Worm (Caenorhabditis elegans) whole organism, midembryonic: ENCODE measurements around the gene srx-58.
"Not testable (repeated sequence)": the region's sequence is repeated elsewhere in the genome, so short reads cannot be mapped to it uniquely, and the experiment has no call there.

Source experiments
- T22C8.4 ChIP-seq: fragments of 200-800 bp; sonication (Bioruptor generic); IDR thresholded peaks from 2 replicates; pipeline ENCODE4 v1.3.6; 2022; ENCODE audit warnings: missing genetic modification characterization, missing compliant biosample characterization
- cog-1 ChIP-seq: sonication (generic microtip); optimal IDR thresholded peaks from 2 replicates; lab custom pipeline; 2016; ENCODE audit warnings: missing genetic modification characterization, missing compliant biosample characterization
- flt-1 ChIP-seq: fragments of 200-800 bp; sonication (Bioruptor generic); IDR thresholded peaks from 2 replicates; pipeline ENCODE4 v1.3.6; 2022; ENCODE audit warnings: missing genetic modification characterization, missing compliant biosample characterization
- klf-2 ChIP-seq: fragments of 200-800 bp; sonication (Bioruptor generic); conservative IDR thresholded peaks from 2 replicates; pipeline ENCODE4 v1.3.6; 2022; ENCODE audit warnings: missing genetic modification reagents, missing genetic modification characterization, missing compliant biosample characterization
- med-1 ChIP-seq: sonication (generic microtip); optimal IDR thresholded peaks from 2 replicates; lab custom pipeline; 2017; ENCODE audit warnings: missing genetic modification characterization, mild to moderate bottlenecking, missing compliant biosample characterization, antibody characterized with exemption, missing genetic modification reagents; ENCODE audit not compliant: insufficient read depth
- ref-1 ChIP-seq: fragments of 200-800 bp; sonication (Bioruptor generic); conservative IDR thresholded peaks from 2 replicates; pipeline ENCODE4 v1.3.6; 2022; ENCODE audit warnings: missing genetic modification reagents, missing genetic modification characterization, missing compliant biosample characterization
- tab-1 ChIP-seq: fragments of 200-800 bp; sonication (Bioruptor generic); IDR thresholded peaks from 2 replicates; pipeline ENCODE4 v1.3.6; 2022; ENCODE audit warnings: missing genetic modification characterization, missing compliant biosample characterization
- ztf-23 ChIP-seq: fragments of 200-800 bp; sonication (Bioruptor generic); IDR thresholded peaks from 2 replicates; pipeline ENCODE4 v1.3.6; 2022; ENCODE audit warnings: missing genetic modification reagents, missing genetic modification characterization, missing compliant biosample characterization
- ztf-29 ChIP-seq: fragments of 200-800 bp; sonication (Bioruptor generic); IDR thresholded peaks from 2 replicates; pipeline ENCODE4 v1.3.6; 2022; ENCODE audit warnings: missing genetic modification reagents, missing genetic modification characterization, missing compliant biosample characterization

srx-58 gene

DNA sequence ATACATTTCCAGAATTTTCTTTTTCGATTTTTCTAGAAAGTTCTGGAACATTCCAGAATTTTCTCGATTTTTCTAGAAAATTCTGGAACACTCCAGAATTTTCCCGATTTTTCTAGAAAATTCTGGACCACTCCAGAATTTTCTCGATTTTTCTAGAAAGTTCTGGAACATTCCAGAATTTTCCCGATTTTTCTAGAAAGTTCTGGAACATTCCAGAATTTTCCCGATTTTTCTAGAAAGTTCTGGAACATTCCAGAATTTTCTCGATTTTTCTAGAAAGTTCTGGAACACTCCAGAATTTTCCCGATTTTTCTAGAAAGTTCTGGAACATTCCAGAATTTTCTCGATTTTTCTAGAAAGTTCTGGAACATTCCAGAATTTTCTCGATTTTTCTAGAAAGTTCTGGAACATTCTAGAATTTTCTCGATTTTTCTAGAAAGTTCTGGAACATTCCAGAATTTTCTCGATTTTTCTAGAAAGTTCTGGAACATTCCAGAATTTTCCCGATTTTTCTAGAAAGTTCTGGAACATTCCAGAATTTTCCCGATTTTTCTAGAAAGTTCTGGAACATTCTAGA is 31.6 kb upstream of the srx-58 start:
- TF ChIP-seq flt-1 (GFP tag; lab: Robert Waterston, UW): peak; percentile 84

DNA sequence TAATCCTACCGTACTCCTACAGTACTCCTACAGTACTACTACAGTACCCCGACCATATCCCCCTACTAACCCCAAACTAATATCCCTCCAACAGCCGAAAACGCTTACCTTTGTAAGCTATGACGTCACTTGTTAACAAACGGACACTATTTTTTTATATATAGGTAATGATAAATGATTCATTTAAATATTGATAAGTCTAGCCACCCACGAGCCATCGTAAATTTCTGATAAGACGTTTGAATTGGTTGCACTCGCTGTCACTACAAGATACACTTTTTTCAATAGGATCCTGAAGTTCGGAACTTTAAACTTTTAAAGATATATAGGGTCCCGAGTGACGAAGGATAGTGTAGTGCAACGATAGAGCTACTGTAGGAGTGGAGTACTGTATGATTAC is 29.8 kb upstream of the srx-58 start, which contains the start of gene nhr-247:
TSS of gene nhr-247 (plus strand) at position 330 of the 400 bp plus-strand sequence.
- TF ChIP-seq med-1; cog-1; ztf-29 (GFP tag; lab: Robert Waterston, UW): not testable (repeated sequence)

DNA sequence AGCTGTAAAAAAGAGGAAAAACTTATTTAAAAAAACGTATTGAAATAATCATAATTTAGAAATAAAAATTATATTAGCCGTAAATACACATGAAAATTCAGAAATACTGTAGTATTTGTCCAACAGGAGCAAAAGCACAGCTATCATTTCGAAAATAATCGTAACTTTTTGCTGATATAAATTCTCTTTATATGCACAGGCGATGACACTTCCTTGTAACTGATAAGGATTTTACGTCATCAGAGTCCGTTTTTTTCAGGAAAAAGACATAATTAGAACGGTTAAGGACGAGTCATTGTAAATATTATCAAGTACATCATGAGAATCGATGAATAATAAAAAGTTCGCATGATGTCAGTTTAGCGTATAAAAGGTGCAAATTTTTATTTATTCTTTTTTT is 29.1 kb upstream of the srx-58 start:
- no peak for TF ChIP-seq T22C8.4 (GFP tag; lab: Robert Waterston, UW)
- no peak for TF ChIP-seq ztf-23 (GFP tag; lab: Robert Waterston, UW)
- no peak for TF ChIP-seq flt-1 (GFP tag; lab: Robert Waterston, UW)
- TF ChIP-seq ztf-29 (GFP tag; lab: Robert Waterston, UW): no peak
- no peak for TF ChIP-seq cog-1

DNA sequence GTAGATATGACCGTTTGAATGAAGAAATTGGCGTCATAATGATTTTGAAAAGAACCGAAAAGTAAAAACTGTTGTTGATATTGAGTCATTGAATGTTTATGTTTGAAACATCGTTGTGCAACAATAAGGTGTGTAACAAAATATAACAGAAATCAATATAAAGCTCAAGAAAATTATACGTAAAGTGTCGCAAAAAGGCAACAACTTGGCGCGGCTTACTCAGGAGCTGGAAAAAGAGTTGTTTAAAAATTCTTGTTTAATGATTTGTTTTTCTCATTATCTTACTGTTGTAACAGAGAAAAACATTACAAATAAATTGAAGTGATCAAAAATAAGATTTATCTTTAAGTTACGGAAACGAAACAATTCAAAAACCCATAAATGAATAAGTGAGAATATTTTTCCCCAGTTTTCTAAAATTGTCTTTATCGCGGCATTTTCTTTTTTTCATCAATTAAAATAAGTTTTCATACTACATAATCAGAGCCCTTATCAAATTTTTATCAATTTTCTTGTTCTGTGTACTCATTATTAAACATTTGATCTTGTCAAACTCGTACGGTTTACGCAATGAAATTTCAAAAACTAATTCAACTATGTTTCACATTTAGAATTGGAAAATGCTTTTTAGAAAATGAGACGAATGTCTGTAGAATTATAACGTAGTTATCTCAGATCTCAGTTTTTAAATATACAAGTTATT is 24.6 kb upstream of the srx-58 start, which contains the start of gene ZK1037.6:
TSS of gene ZK1037.6 (minus strand) at position 51 of the 703 bp plus-strand sequence.
- no peak for TF ChIP-seq tab-1 (GFP tag; lab: Robert Waterston, UW)
- no peak for TF ChIP-seq ref-1 (GFP tag; lab: Robert Waterston, UW)
- no peak for TF ChIP-seq ztf-29 (GFP tag; lab: Robert Waterston, UW)
- no peak for TF ChIP-seq T22C8.4 (GFP tag; lab: Robert Waterston, UW)
- TF ChIP-seq ztf-23 (GFP tag; lab: Robert Waterston, UW): no peak
- no peak for TF ChIP-seq med-1
- no peak for TF ChIP-seq cog-1
- no peak for TF ChIP-seq flt-1 (GFP tag; lab: Robert Waterston, UW)
- TF ChIP-seq klf-2: no peak

DNA sequence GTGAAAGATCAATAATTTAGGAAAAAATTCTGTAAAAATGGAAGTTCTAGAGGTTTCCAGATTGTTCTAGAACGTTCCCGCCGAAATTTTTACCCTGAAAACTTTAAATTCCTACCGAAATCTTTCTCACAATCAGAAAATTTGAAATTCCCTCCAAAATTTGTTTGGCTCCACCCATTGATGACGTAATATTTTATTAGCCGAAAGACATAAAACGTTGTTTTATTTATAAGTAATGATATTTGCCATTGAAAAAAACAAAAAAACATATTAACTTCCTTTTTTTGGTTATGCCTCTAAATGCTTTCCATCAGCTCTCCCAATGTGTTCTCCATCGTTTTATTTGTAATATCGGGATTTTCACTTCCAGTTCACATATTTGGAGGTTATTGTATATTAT is 22.2 kb upstream of the srx-58 start, which contains the start of gene srh-295:
TSS of gene srh-295 (plus strand) at position 301 of the 400 bp plus-strand sequence.
- TF ChIP-seq klf-2 (no peak), T22C8.4 (GFP tag; lab: Robert Waterston, UW) (no peak), ref-1 (GFP tag; lab: Robert Waterston, UW) (no peak), ztf-23 (GFP tag; lab: Robert Waterston, UW) (no peak), ztf-29 (GFP tag; lab: Robert Waterston, UW) (no peak), tab-1 (GFP tag; lab: Robert Waterston, UW) (no peak), cog-1 (no peak), med-1 (no peak), flt-1 (GFP tag; lab: Robert Waterston, UW) (no peak)

DNA sequence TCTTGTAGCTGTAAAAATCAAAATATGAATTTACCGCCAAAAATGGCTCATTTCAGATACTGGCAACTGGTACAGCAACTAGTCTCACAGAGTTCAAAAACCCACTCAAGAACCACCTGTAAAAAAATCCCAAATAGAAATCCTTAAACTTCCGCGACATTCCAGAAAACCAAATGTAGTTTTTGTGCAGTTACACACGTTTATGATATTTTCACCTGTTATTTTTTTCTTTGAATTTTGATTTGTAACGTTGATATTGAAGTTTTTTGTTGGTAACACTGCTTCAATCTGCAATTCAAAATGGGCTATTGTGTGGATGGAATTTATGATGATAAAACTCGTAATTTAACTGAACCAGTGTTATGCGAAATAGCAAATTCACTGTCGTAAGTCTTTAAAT is 19.6 kb upstream of the srx-58 start, which contains the start of gene srw-113:
TSS of gene srw-113 (plus strand) at position 301 of the 400 bp plus-strand sequence.
- TF ChIP-seq ztf-23 (GFP tag; lab: Robert Waterston, UW) (no peak), klf-2 (no peak), T22C8.4 (GFP tag; lab: Robert Waterston, UW) (no peak), tab-1 (GFP tag; lab: Robert Waterston, UW) (no peak)

DNA sequence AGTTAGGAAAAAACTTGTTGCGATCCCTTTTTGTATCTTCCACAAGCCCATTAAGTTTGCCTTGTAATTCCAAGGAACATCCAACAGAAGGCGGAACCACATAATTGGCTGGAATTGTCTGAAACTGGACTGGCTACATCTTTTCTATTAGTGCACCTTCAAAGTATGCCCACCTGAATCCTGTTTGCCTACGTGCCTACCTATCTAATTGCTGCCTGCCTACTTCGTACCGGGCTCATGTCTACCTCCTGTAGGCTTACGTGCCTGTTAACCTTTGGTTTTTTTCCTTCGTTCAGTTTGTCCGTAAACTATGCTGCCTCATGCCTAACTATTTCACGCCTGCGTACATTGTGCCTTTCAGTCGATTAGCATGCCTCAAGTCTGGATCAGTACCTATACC is 15.1 kb upstream of the srx-58 start, which contains the start of gene wrt-7:
TSS of gene wrt-7 (minus strand) at position 101 of the 400 bp plus-strand sequence.
- TF ChIP-seq ztf-29 (GFP tag; lab: Robert Waterston, UW) (no peak), klf-2 (no peak), T22C8.4 (GFP tag; lab: Robert Waterston, UW) (no peak), ztf-23 (GFP tag; lab: Robert Waterston, UW) (no peak), med-1 (no peak), ref-1 (GFP tag; lab: Robert Waterston, UW) (no peak), flt-1 (GFP tag; lab: Robert Waterston, UW) (no peak), cog-1 (no peak), tab-1 (GFP tag; lab: Robert Waterston, UW) (no peak)

DNA sequence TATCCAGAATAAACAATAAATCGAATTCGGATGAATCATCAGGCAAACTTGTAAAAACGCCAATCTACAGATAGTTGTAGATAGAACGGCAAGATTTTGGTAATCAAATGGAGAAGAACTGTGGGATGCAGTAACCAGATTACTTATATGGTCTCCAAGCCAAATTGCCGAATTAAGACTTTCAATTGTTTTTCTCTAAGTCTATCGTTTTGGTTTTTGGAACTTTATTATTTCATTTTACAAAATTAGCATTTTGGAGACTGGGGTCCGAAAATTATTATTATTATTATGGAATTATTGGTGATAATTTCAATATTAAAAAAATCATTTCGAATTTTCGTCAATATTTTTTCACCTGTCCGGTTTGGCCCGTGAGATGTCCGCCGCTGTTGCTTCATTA is 13.1 kb upstream of the srx-58 start, which contains the start of gene clec-228:
TSS of gene clec-228 (minus strand) at position 101 of the 400 bp plus-strand sequence.
- TF ChIP-seq tab-1 (GFP tag; lab: Robert Waterston, UW): no peak
- TF ChIP-seq klf-2: no peak
- TF ChIP-seq ref-1 (GFP tag; lab: Robert Waterston, UW): no peak
- no peak for TF ChIP-seq T22C8.4 (GFP tag; lab: Robert Waterston, UW)
- no peak for TF ChIP-seq ztf-29 (GFP tag; lab: Robert Waterston, UW)
- no peak for TF ChIP-seq med-1
- no peak for TF ChIP-seq ztf-23 (GFP tag; lab: Robert Waterston, UW)
- no peak for TF ChIP-seq flt-1 (GFP tag; lab: Robert Waterston, UW)
- no peak for TF ChIP-seq cog-1

DNA sequence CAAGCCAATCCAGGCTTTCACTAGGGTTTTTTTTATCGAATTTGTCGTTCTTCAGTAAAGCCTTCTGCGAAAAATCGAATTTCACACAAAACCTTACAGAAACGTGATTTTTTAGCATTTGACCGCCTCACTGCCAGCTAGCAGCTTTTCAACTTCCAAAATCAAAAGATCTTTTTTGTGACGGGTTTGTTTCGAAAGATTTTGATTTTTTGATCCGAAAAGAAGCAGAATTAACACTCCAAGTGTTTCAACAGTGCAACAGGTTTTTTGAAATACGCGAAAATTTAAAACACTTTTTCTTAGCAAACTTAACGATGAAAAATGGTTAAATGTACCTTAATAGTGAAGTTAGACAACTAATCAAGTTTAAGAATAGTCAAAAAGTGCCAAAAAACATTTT is 11.1 kb upstream of the srx-58 start, which contains the start of gene clec-229:
TSS of gene clec-229 (minus strand) at position 101 of the 400 bp plus-strand sequence.
- TF ChIP-seq T22C8.4 (GFP tag; lab: Robert Waterston, UW): no peak

DNA sequence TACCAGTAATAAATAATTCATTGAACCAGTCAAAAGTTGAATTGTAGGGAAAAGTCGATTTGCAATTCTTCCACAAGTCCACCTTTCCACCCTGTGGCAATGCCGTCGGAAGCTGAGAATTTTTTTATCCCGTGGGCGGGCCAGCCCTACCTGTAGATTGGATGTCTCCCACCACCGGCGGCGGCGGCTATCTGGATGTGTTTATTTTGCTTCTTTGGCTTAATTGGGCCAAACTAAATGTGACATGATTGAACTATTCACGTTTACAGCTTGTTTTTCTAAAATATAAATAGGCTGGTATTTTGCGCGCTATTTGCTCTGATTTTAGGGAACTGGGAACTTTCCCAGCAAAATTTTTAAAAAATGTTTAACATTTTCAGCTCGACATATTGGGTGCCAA is 8.0 kb upstream of the srx-58 start, which contains the start of gene wrt-8:
TSS of gene wrt-8 (minus strand) at position 101 of the 400 bp plus-strand sequence.
- no peak for TF ChIP-seq ref-1 (GFP tag; lab: Robert Waterston, UW)
- no peak for TF ChIP-seq ztf-23 (GFP tag; lab: Robert Waterston, UW)
- TF ChIP-seq ztf-29 (GFP tag; lab: Robert Waterston, UW): no peak
- TF ChIP-seq flt-1 (GFP tag; lab: Robert Waterston, UW): no peak
- TF ChIP-seq cog-1: no peak
- no peak for TF ChIP-seq klf-2
- TF ChIP-seq tab-1 (GFP tag; lab: Robert Waterston, UW): no peak
